Worm (Caenorhabditis elegans) whole organism, L3 larva: ENCODE results near the gene dpy-8.

Source experiments
- R02D3.7 ChIP-seq: fragments of 150-350 bp; optimal IDR thresholded peaks from 2 replicates; lab custom pipeline; 2014; ENCODE audit warnings: missing biosample characterization, missing genetic modification characterization
- aly-2 ChIP-seq: fragments of 150-350 bp; optimal IDR thresholded peaks from 2 replicates; lab custom pipeline; 2014; ENCODE audit warnings: missing biosample characterization, missing genetic modification characterization
- ceh-16 ChIP-seq: sonication (generic microtip); optimal IDR thresholded peaks from 2 replicates; lab custom pipeline; 2017; ENCODE audit warnings: missing biosample characterization, missing genetic modification characterization
- ceh-28 ChIP-seq: fragments of 150-350 bp; optimal IDR thresholded peaks from 2 replicates; lab custom pipeline; 2014; ENCODE audit warnings: missing biosample characterization, missing genetic modification reagents, missing genetic modification characterization
- ceh-82 ChIP-seq: fragments of 150-350 bp; optimal IDR thresholded peaks from 2 replicates; lab custom pipeline; 2014; ENCODE audit warnings: missing biosample characterization, missing genetic modification characterization
- ceh-9 ChIP-seq: sonication (generic microtip); optimal IDR thresholded peaks from 2 replicates; lab custom pipeline; 2018; ENCODE audit warnings: missing biosample characterization, missing genetic modification characterization
- daf-12 ChIP-seq: fragments of 150-350 bp; optimal IDR thresholded peaks from 2 replicates; lab custom pipeline; 2014; ENCODE audit warnings: missing biosample characterization, missing genetic modification reagents, missing genetic modification characterization
- egl-27 ChIP-seq: sonication (generic microtip); optimal IDR thresholded peaks from 4 replicates; lab custom pipeline; 2017; ENCODE audit warnings: missing biosample characterization, missing genetic modification reagents, missing genetic modification characterization
- egl-5 ChIP-seq: fragments of 150-350 bp; optimal IDR thresholded peaks from 2 replicates; lab custom pipeline; 2017; ENCODE audit warnings: missing biosample characterization, missing genetic modification reagents, missing genetic modification characterization, inconsistent platforms
- elt-1 ChIP-seq: fragments of 150-350 bp; optimal IDR thresholded peaks from 2 replicates; lab custom pipeline; 2014; ENCODE audit warnings: missing biosample characterization, missing genetic modification characterization
- elt-2 ChIP-seq: sonication (generic microtip); optimal IDR thresholded peaks from 2 replicates; lab custom pipeline; 2016; ENCODE audit warnings: missing genetic modification reagents, mild to moderate bottlenecking, missing genetic modification characterization, missing compliant biosample characterization
- elt-3 ChIP-seq, 3 experiments: fragments of 150-350 bp in 1 of 3; sonication (generic microtip) in 2 of 3; optimal IDR thresholded peaks; 2 replicates in 2 of 3; 4 replicates in 1 of 3; lab custom pipeline; 2014 to 2017; ENCODE audit warnings: missing biosample characterization in 3 of 3, missing genetic modification characterization in 3 of 3
- eor-1 ChIP-seq, 2 experiments: fragments of 150-350 bp; optimal IDR thresholded peaks; 2 replicates each; lab custom pipeline; 2014 to 2018; ENCODE audit warnings: missing biosample characterization in 2 of 2, missing genetic modification characterization in 2 of 2
- fos-1 ChIP-seq: fragments of 150-350 bp; optimal IDR thresholded peaks from 2 replicates; lab custom pipeline; 2014; ENCODE audit warnings: missing biosample characterization, missing genetic modification characterization
- hmg-11 ChIP-seq: sonication (generic microtip); optimal IDR thresholded peaks from 2 replicates; lab custom pipeline; 2016; ENCODE audit warnings: missing genetic modification characterization, missing compliant biosample characterization
- lin-15B ChIP-seq: fragments of 150-350 bp; optimal IDR thresholded peaks from 2 replicates; lab custom pipeline; 2014; ENCODE audit warnings: missing biosample characterization, missing genetic modification characterization
- lin-39 ChIP-seq: fragments of 150-350 bp; optimal IDR thresholded peaks from 2 replicates; lab custom pipeline; 2018; ENCODE audit warnings: missing biosample characterization, missing genetic modification reagents, missing genetic modification characterization
- lsy-12 ChIP-seq: sonication (generic microtip); optimal IDR thresholded peaks from 2 replicates; lab custom pipeline; 2016; ENCODE audit warnings: mild to moderate bottlenecking, missing genetic modification characterization, missing compliant biosample characterization
- mdl-1 ChIP-seq: fragments of 150-350 bp; optimal IDR thresholded peaks from 2 replicates; lab custom pipeline; 2014; ENCODE audit warnings: missing biosample characterization, missing genetic modification characterization
- nfya-1 ChIP-seq: sonication (generic microtip); optimal IDR thresholded peaks from 2 replicates; lab custom pipeline; 2017; ENCODE audit warnings: missing genetic modification characterization, mild to moderate bottlenecking, missing compliant biosample characterization, antibody characterized with exemption, moderate library complexity; ENCODE audit not compliant: insufficient read depth
- nhr-23 ChIP-seq: fragments of 150-350 bp; optimal IDR thresholded peaks from 2 replicates; lab custom pipeline; 2014; ENCODE audit warnings: missing biosample characterization, missing genetic modification reagents, missing genetic modification characterization
- nhr-237 ChIP-seq: fragments of 150-350 bp; optimal IDR thresholded peaks from 2 replicates; lab custom pipeline; 2014; ENCODE audit warnings: missing biosample characterization, missing genetic modification characterization
- nhr-25 ChIP-seq: sonication (generic microtip); optimal IDR thresholded peaks from 2 replicates; lab custom pipeline; 2017; ENCODE audit warnings: missing biosample characterization, missing genetic modification characterization
- nhr-43 ChIP-seq: sonication (generic microtip); optimal IDR thresholded peaks from 2 replicates; lab custom pipeline; 2016; ENCODE audit warnings: mild to moderate bottlenecking, missing genetic modification characterization, missing compliant biosample characterization; ENCODE audit not compliant: poor library complexity, severe bottlenecking
- pha-4 ChIP-seq: fragments of 150-350 bp; optimal IDR thresholded peaks from 2 replicates; lab custom pipeline; 2014; ENCODE audit warnings: missing biosample characterization, missing genetic modification reagents, missing genetic modification characterization
- pqm-1 ChIP-seq: fragments of 150-350 bp; optimal IDR thresholded peaks from 2 replicates; lab custom pipeline; 2017; ENCODE audit warnings: missing biosample characterization, missing genetic modification characterization, inconsistent platforms
- sea-2 ChIP-seq: fragments of 150-350 bp; sonication (generic microtip); optimal IDR thresholded peaks from 4 replicates; lab custom pipeline; 2014; ENCODE audit warnings: missing biosample characterization, missing genetic modification reagents, missing genetic modification characterization
- tbx-2 ChIP-seq: sonication (generic microtip); optimal IDR thresholded peaks from 2 replicates; lab custom pipeline; 2016; ENCODE audit warnings: mild to moderate bottlenecking, missing genetic modification characterization, missing compliant biosample characterization
- unc-39 ChIP-seq: sonication (generic microtip); optimal IDR thresholded peaks from 4 replicates; lab custom pipeline; 2017; ENCODE audit warnings: missing biosample characterization, missing genetic modification characterization
- unc-62 ChIP-seq: fragments of 150-350 bp; sonication (generic microtip); optimal IDR thresholded peaks from 4 replicates; lab custom pipeline; 2014; ENCODE audit warnings: missing biosample characterization, missing genetic modification reagents, missing genetic modification characterization
- ztf-11 ChIP-seq: fragments of 150-350 bp; optimal IDR thresholded peaks from 2 replicates; lab custom pipeline; 2014; ENCODE audit warnings: missing biosample characterization, missing genetic modification characterization
- ztf-4 ChIP-seq: fragments of 150-350 bp; optimal IDR thresholded peaks from 2 replicates; lab custom pipeline; 2014; ENCODE audit warnings: missing biosample characterization, missing genetic modification characterization

Gene dpy-8

ce11 chrX:5115511-5115910 lies 34.8 kb downstream of the dpy-8 start:
- TF ChIP-seq ceh-82 (tag; lab: Kevin White, UChicago) (no peak), lin-39 (tag; lab: Kevin White, UChicago) (peak; percentile 29)

DNA sequence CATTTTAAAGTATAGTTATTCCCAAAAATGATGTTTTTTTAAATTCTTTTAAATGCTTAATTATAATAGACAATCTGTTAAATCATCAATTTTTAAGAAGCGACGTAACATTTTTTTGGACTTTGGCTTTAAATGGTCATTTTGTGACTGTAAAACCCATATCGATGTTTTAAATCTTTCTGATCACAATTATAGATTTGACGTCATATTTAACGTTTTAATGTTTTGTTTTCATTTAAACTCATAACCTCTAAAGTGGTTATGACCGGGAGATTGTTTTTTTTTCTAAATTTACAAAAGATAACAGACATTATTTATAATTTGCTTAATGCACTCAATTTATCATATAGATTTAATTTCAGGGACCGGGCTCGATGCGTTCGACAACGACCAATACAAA lies 38.4 kb downstream of the dpy-8 start:
- no peak for TF ChIP-seq elt-3 (tag; optimal IDR thresholded peaks at IDR 0.05; lab: Kevin White, UChicago)
- TF ChIP-seq egl-27 (tag; lab: Kevin White, UChicago) = no peak

DNA sequence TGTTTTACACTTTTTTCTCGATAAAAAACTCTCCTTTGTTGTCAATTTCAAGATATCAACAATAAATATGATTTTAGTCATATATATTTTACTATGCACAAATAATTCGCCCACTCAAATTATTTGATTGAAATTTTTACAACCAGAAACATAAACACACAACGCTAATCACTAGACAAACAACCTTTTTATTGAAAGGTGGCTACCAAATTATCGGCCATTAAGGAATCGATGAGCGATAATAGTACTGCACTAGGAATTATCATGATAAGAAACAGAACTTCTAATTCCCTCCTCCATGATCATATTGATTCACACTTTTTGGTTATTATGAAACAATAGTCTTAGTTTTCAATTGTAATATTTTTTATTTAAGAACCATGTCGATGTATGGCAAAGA lies 41.1 kb downstream of the dpy-8 start, which contains the start of gene C42D8.1:
C42D8.1 (plus strand) TSS at position 377 of the 400 bp plus-strand sequence.
- TF ChIP-seq pqm-1 (tag; lab: Kevin White, UChicago) = peak; percentile 89
- peak; percentile 35 for TF ChIP-seq pha-4 (tag; lab: Kevin White, UChicago)
- TF ChIP-seq nhr-23 = no peak
- peak; percentile 84 for TF ChIP-seq elt-2 (tag; lab: Kevin White, UChicago)

ce11 chrX:5106942-5107341 lies 43.3 kb downstream of the dpy-8 start, which contains the start of gene C42D8.9:
TSS of gene C42D8.9 (minus strand) at chrX:5107042.
- TF ChIP-seq unc-62 (GFP tag; lab: Kevin White, UChicago) = no peak
- no peak for TF ChIP-seq fos-1 (tag; lab: Kevin White, UChicago)
- TF ChIP-seq ceh-16 (tag; lab: Kevin White, UChicago) = no peak

DNA sequence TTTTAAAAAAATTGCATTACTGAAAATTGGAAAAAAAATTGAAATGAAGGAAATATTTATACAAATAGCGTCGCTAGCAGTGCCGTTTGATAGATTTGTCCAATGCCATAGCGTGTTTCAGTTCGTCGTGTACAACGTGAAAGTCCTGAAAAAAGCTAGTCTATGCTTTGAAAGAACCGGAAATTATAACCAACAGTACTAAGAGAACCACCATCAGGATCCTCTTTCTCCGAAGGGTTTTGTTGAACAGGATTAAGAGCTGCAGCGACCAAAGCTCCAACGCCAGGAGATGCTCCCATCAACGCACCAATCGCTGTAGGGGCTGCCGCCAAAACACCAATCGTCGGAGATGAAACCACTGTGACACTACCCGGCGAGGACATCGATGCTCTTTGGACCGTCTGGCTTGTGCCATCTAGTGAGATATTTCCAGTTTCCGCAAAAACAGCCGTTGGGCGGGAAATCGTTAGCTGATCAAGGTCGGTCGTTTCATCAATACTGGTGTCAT lies 44.0 kb downstream of the dpy-8 start:
- no peak for TF ChIP-seq aly-2 (tag; lab: Kevin White, UChicago)
- no peak for TF ChIP-seq unc-39 (tag; lab: Kevin White, UChicago)
- TF ChIP-seq R02D3.7 (tag; lab: Kevin White, UChicago) = no peak
- no peak for TF ChIP-seq nhr-237
- no peak for TF ChIP-seq ztf-4 (tag; lab: Kevin White, UChicago)
- no peak for TF ChIP-seq egl-5 (tag; lab: Kevin White, UChicago)
- TF ChIP-seq ceh-82 (tag; lab: Kevin White, UChicago) = no peak
- TF ChIP-seq lsy-12 (tag; lab: Kevin White, UChicago) = no peak
- TF ChIP-seq ztf-11 (tag; lab: Kevin White, UChicago) = no peak
- no peak for TF ChIP-seq lin-15B (tag; lab: Kevin White, UChicago)
- no peak for TF ChIP-seq mdl-1 (tag; lab: Kevin White, UChicago)
- TF ChIP-seq daf-12 (tag; lab: Kevin White, UChicago) = no peak
- TF ChIP-seq ceh-9 (tag; lab: Kevin White, UChicago) = no peak
- no peak for TF ChIP-seq hmg-11 (tag; lab: Kevin White, UChicago)

DNA sequence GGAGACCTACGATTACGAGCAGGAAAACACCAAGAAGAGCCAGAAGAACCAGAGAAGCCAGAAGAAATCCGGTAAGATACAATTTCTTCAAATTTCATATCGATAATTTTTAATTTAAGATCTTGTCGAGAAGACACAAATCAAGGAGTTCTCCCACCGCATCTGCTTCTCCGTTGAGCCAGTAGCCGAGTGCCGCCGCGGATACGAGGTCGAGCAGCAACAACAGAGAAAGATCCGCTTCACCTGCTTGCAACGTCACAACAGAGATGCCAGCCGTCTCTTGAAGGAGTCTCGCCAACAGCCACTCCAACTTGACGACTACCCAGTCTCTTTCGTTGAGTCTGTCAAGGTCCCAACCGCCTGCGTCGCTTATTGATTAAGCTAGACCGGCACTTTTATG lies 44.6 kb downstream of the dpy-8 start:
- TF ChIP-seq daf-12 (tag; lab: Kevin White, UChicago) = no peak
- no peak for TF ChIP-seq elt-3 (tag; optimal IDR thresholded peaks at IDR 0.05; lab: Kevin White, UChicago)
- TF ChIP-seq tbx-2 (tag; lab: Kevin White, UChicago) = no peak
- no peak for TF ChIP-seq nhr-25 (tag; lab: Kevin White, UChicago)
- no peak for TF ChIP-seq lin-39 (tag; lab: Kevin White, UChicago)
- TF ChIP-seq ztf-11 (tag; lab: Kevin White, UChicago) = no peak
- TF ChIP-seq nhr-43 (tag; lab: Kevin White, UChicago) = no peak
- TF ChIP-seq ceh-28 (tag; lab: Kevin White, UChicago) = no peak
- TF ChIP-seq sea-2 (GFP tag; lab: Kevin White, UChicago) = no peak
- no peak for TF ChIP-seq egl-5 (tag; lab: Kevin White, UChicago)
- TF ChIP-seq ceh-9 (tag; lab: Kevin White, UChicago) = no peak
- no peak for TF ChIP-seq aly-2 (tag; lab: Kevin White, UChicago)
- TF ChIP-seq nfya-1 (tag; lab: Kevin White, UChicago) = no peak
- no peak for TF ChIP-seq elt-1
- no peak for TF ChIP-seq eor-1 (tag; optimal IDR thresholded peaks at IDR 0.05; lab: Kevin White, UChicago)
- TF ChIP-seq ceh-82 (tag; lab: Kevin White, UChicago) = no peak
